Fruit fly (Drosophila melanogaster): ENCODE results near the gene CG3618.

CG3618 gene

dm6 chr3L:20837040-20837830 lies 21.4 kb upstream of the CG3618 start, which contains the start of gene CG13255 (continued):
- peak; percentile 61 for TF ChIP-seq mam (GFP tag; optimal IDR thresholded peaks at IDR 0.05)
- TF ChIP-seq Fer1 (GFP tag; optimal IDR thresholded peaks at IDR 0.05) = peak; percentile 48
- TF ChIP-seq Hand (GFP tag; optimal IDR thresholded peaks at IDR 0.05) = peak; percentile 43
- TF ChIP-seq CG12219 (GFP tag; optimal IDR thresholded peaks at IDR 0.05) = no peak
- no peak for TF ChIP-seq Optix (GFP tag; IDR thresholded peaks at IDR 0.05)
- TF ChIP-seq CG4282 (GFP tag; optimal IDR thresholded peaks at IDR 0.05) = no peak
- TF ChIP-seq CG18619 (GFP tag; optimal IDR thresholded peaks at IDR 0.05) = peak; percentile 38
- no peak for TF ChIP-seq dati (GFP tag; IDR thresholded peaks at IDR 0.05)
- TF ChIP-seq lbe (GFP tag; optimal IDR thresholded peaks at IDR 0.05) = no peak
- TF ChIP-seq vvl (GFP tag; IDR thresholded peaks at IDR 0.05) = no peak
- TF ChIP-seq CG8281 (tag; optimal IDR thresholded peaks at IDR 0.05) = no peak
- TF ChIP-seq ab (GFP tag; optimal IDR thresholded peaks at IDR 0.05) = no peak
- TF ChIP-seq Antp (GFP tag; optimal IDR thresholded peaks at IDR 0.05) = peak; percentile 23
- TF ChIP-seq CG6791 (GFP tag; IDR thresholded peaks at IDR 0.05; ENCODE audit: partially characterized antibody) = no peak
- peak; percentile 47; the same call in 1 of the 2 replicates for TF ChIP-seq CG9932 (GFP tag; IDR thresholded peaks at IDR 0.05)
- TF ChIP-seq Rfx (GFP tag; IDR thresholded peaks at IDR 0.05) = peak; percentile 60
- TF ChIP-seq row (GFP tag; IDR thresholded peaks at IDR 0.05) = peak; percentile 63
- peak; percentile 0 for TF ChIP-seq Ssrp (tag; optimal IDR thresholded peaks at IDR 0.05)
- no peak for TF ChIP-seq CG42726 (GFP tag; IDR thresholded peaks at IDR 0.05; ENCODE audit: partially characterized antibody)
- TF ChIP-seq gsb (GFP tag; IDR thresholded peaks at IDR 0.05) = no peak
- no peak for TF ChIP-seq sisA (GFP tag; IDR thresholded peaks at IDR 0.05)
- no peak for TF ChIP-seq scrt (GFP tag; optimal IDR thresholded peaks at IDR 0.05)
- no peak for TF ChIP-seq CG4360 (GFP tag; IDR thresholded peaks at IDR 0.05)
- no peak for TF ChIP-seq kay (GFP tag; optimal IDR thresholded peaks at IDR 0.05)
- no peak for TF ChIP-seq CG5180 (GFP tag; optimal IDR thresholded peaks at IDR 0.05)
- TF ChIP-seq jigr1 (GFP tag; IDR thresholded peaks at IDR 0.05) = no peak
- TF ChIP-seq ci (GFP tag; IDR thresholded peaks at IDR 0.05) = no peak
- TF ChIP-seq pum (GFP tag; optimal IDR thresholded peaks at IDR 0.05) = no peak
- no peak for TF ChIP-seq Drgx (GFP tag; IDR thresholded peaks at IDR 0.05)
- no peak for TF ChIP-seq eve (GFP tag; optimal IDR thresholded peaks at IDR 0.05)
- TF ChIP-seq pho (GFP tag; optimal IDR thresholded peaks at IDR 0.05) = peak; percentile 53
- TF ChIP-seq Dbx (GFP tag; IDR thresholded peaks at IDR 0.05) = no peak
- TF ChIP-seq CG3163 (GFP tag; optimal IDR thresholded peaks at IDR 0.05) = no peak
- TF ChIP-seq fd64A (GFP tag; optimal IDR thresholded peaks at IDR 0.05) = no peak
- TF ChIP-seq CG2875 (GFP tag; optimal IDR thresholded peaks at IDR 0.05) = no peak
- no peak for TF ChIP-seq HLHmδ (GFP tag; optimal IDR thresholded peaks at IDR 0.05)
- TF ChIP-seq Meics (GFP tag; optimal IDR thresholded peaks at IDR 0.05) = peak; percentile 71
- peak; percentile 14 for TF ChIP-seq az2 (GFP tag; optimal IDR thresholded peaks at IDR 0.05)
- TF ChIP-seq Aef1 (GFP tag; IDR thresholded peaks at IDR 0.05) = no peak
- TF ChIP-seq CG2678 (tag; optimal IDR thresholded peaks at IDR 0.05) = peak; percentile 80
- TF ChIP-seq sens (GFP tag) = peak; percentile 54
- TF ChIP-seq CG9437 (GFP tag; optimal IDR thresholded peaks at IDR 0.05) = peak; percentile 23
- no peak for TF ChIP-seq zen (tag; optimal IDR thresholded peaks at IDR 0.05)
- TF ChIP-seq Sry-β (GFP tag; optimal IDR thresholded peaks at IDR 0.05) = no peak
- no peak for TF ChIP-seq gcm2 (GFP tag; optimal IDR thresholded peaks at IDR 0.05)
- peak; percentile 92 for TF ChIP-seq exex (tag; optimal IDR thresholded peaks at IDR 0.05)
- peak; percentile 42 for TF ChIP-seq CG10274 (GFP tag; optimal IDR thresholded peaks at IDR 0.05)
- no peak for TF ChIP-seq Ets65A (GFP tag)
- TF ChIP-seq CG32772 (GFP tag; IDR thresholded peaks at IDR 0.05) = no peak
- TF ChIP-seq CG3281 (GFP tag; optimal IDR thresholded peaks at IDR 0.05) = peak; percentile 69
- TF ChIP-seq crc (GFP tag; optimal IDR thresholded peaks at IDR 0.05) = no peak

Measured in whole organism, embryonic.